Fruit fly (Drosophila melanogaster) whole organism, embryonic: ENCODE measurements around the gene Pdh.

Experiments used
- Atf-2 ChIP-seq: fragments of 200-800 bp; sonication (Bioruptor generic); optimal IDR thresholded peaks from 2 replicates; lab custom pipeline; 2016; ENCODE audit warnings: missing biosample characterization, missing genetic modification characterization
- CG10267 ChIP-seq: fragments of 200-800 bp; sonication (Bioruptor generic); optimal IDR thresholded peaks from 2 replicates; lab custom pipeline; 2018; ENCODE audit warnings: missing biosample characterization, mild to moderate bottlenecking, missing genetic modification characterization, moderate library complexity
- CG12155 ChIP-seq: fragments of 200-800 bp; sonication (Bioruptor generic); optimal IDR thresholded peaks from 3 replicates; lab custom pipeline; 2016; ENCODE audit warnings: missing biosample characterization, missing genetic modification characterization
- CG12769 ChIP-seq: fragments of 200-800 bp; sonication (Bioruptor generic); optimal IDR thresholded peaks from 2 replicates; lab custom pipeline; 2019; ENCODE audit warnings: missing biosample characterization, mild to moderate bottlenecking, missing genetic modification characterization, moderate library complexity
- CG15514 ChIP-seq: fragments of 200-800 bp; sonication (Bioruptor generic); optimal IDR thresholded peaks from 3 replicates; lab custom pipeline; 2017; ENCODE audit warnings: missing biosample characterization, missing genetic modification characterization, mild to moderate bottlenecking, moderate library complexity, missing genetic modification reagents
- CG17328 ChIP-seq: fragments of 200-800 bp; sonication (Bioruptor generic); IDR thresholded peaks from 2 replicates; pipeline ENCODE4 v1.3.6; 2022; ENCODE audit warnings: missing biosample characterization, missing genetic modification characterization
- CG18476 ChIP-seq: fragments of 200-800 bp; sonication (Bioruptor generic); optimal IDR thresholded peaks from 2 replicates; lab custom pipeline; 2016; ENCODE audit warnings: missing biosample characterization, mild to moderate bottlenecking, missing genetic modification characterization
- CG2120 ChIP-seq: fragments of 200-800 bp; sonication (Bioruptor generic); optimal IDR thresholded peaks from 3 replicates; lab custom pipeline; 2016; ENCODE audit warnings: missing biosample characterization, missing genetic modification characterization
- CG2199 ChIP-seq: fragments of 200-800 bp; sonication (Bioruptor generic); IDR thresholded peaks from 3 replicates; pipeline ENCODE4 v1.3.6; 2022; ENCODE audit warnings: missing biosample characterization, missing genetic modification characterization
- CG2202 ChIP-seq: fragments of 200-800 bp; sonication (Bioruptor generic); optimal IDR thresholded peaks from 2 replicates; lab custom pipeline; 2018; ENCODE audit warnings: missing biosample characterization, mild to moderate bottlenecking, missing genetic modification characterization
- CG31224 ChIP-seq: fragments of 200-800 bp; sonication (Bioruptor generic); IDR thresholded peaks from 2 replicates; pipeline ENCODE4 v1.3.6; 2022; ENCODE audit warnings: missing biosample characterization, missing genetic modification characterization
- CG6765 ChIP-seq: fragments of 200-800 bp; sonication (Bioruptor generic); optimal IDR thresholded peaks from 3 replicates; lab custom pipeline; 2017; ENCODE audit warnings: missing biosample characterization, mild to moderate bottlenecking, missing genetic modification characterization
- CG6791 ChIP-seq: fragments of 200-800 bp; sonication (Bioruptor generic); IDR thresholded peaks from 3 replicates; pipeline ENCODE4 v1.3.6; 2022; ENCODE audit warnings: missing biosample characterization, missing genetic modification characterization; ENCODE audit not compliant: partially characterized antibody
- CG6813 ChIP-seq: fragments of 200-800 bp; sonication (Bioruptor generic); optimal IDR thresholded peaks from 2 replicates; lab custom pipeline; 2017; ENCODE audit warnings: missing biosample characterization, missing genetic modification characterization, mild to moderate bottlenecking, moderate library complexity, missing genetic modification reagents
- CG8089 ChIP-seq: fragments of 200-800 bp; sonication (Bioruptor generic); optimal IDR thresholded peaks from 3 replicates; lab custom pipeline; 2016; ENCODE audit warnings: missing biosample characterization, missing genetic modification characterization
- Ets65A ChIP-seq: fragments of 200-800 bp; sonication (Bioruptor generic); peaks from one replicate; lab custom pipeline; 2016; ENCODE audit warnings: missing biosample characterization, missing genetic modification characterization
- HLHmδ ChIP-seq: fragments of 200-800 bp; sonication (Bioruptor generic); optimal IDR thresholded peaks from 2 replicates; lab custom pipeline; 2018; ENCODE audit warnings: missing biosample characterization, mild to moderate bottlenecking, missing genetic modification characterization, moderate library complexity
- Hey ChIP-seq: fragments of 200-800 bp; sonication (Bioruptor generic); optimal IDR thresholded peaks from 3 replicates; lab custom pipeline; 2018; ENCODE audit warnings: missing biosample characterization, mild to moderate bottlenecking, missing genetic modification characterization
- Hmx ChIP-seq: fragments of 200-800 bp; sonication (Bioruptor generic); optimal IDR thresholded peaks from 2 replicates; lab custom pipeline; 2016; ENCODE audit warnings: missing biosample characterization, missing genetic modification characterization
- Med ChIP-seq: fragments of 200-800 bp; sonication (Bioruptor generic); peaks from one replicate; lab custom pipeline; 2016; ENCODE audit warnings: missing biosample characterization, missing genetic modification characterization, mild to moderate bottlenecking, inconsistent platforms, moderate library complexity
- Neu2 ChIP-seq: fragments of 200-800 bp; sonication (Bioruptor generic); optimal IDR thresholded peaks from 3 replicates; lab custom pipeline; 2016; ENCODE audit warnings: missing biosample characterization, missing genetic modification characterization, borderline replicate concordance
- Pdp1 ChIP-seq, 2 experiments: fragments of 200-800 bp; sonication (Bioruptor generic); optimal IDR thresholded peaks; 3 replicates each; lab custom pipeline; 2016; ENCODE audit warnings: missing biosample characterization in 2 of 2, missing genetic modification characterization in 2 of 2, mild to moderate bottlenecking in 1 of 2, moderate library complexity in 1 of 2
- ac ChIP-seq: fragments of 200-800 bp; sonication (Bioruptor generic); optimal IDR thresholded peaks from 3 replicates; lab custom pipeline; 2017; ENCODE audit warnings: missing biosample characterization, mild to moderate bottlenecking, missing genetic modification characterization
- bab2 ChIP-seq: fragments of 200-800 bp; sonication (Bioruptor generic); optimal IDR thresholded peaks from 2 replicates; lab custom pipeline; 2016; ENCODE audit warnings: missing biosample characterization, missing genetic modification characterization
- bbx ChIP-seq: fragments of 200-800 bp; sonication (Bioruptor generic); IDR thresholded peaks from 2 replicates; pipeline ENCODE4 v1.3.6; 2022; ENCODE audit warnings: missing biosample characterization, missing genetic modification characterization; ENCODE audit not compliant: partially characterized antibody
- bcd ChIP-seq: fragments of 200-800 bp; sonication (Bioruptor generic); optimal IDR thresholded peaks from 2 replicates; lab custom pipeline; 2017; ENCODE audit warnings: missing biosample characterization, mild to moderate bottlenecking, missing genetic modification characterization
- bigmax ChIP-seq: fragments of 200-800 bp; sonication (Bioruptor generic); optimal IDR thresholded peaks from 2 replicates; lab custom pipeline; 2018; ENCODE audit warnings: missing biosample characterization, mild to moderate bottlenecking, missing genetic modification characterization
- br ChIP-seq: fragments of >200 bp; optimal IDR thresholded peaks from 2 replicates; lab custom pipeline; 2017
- exex ChIP-seq: fragments of 200-800 bp; sonication (Bioruptor generic); optimal IDR thresholded peaks from 4 replicates; lab custom pipeline; 2018; ENCODE audit warnings: missing biosample characterization, mild to moderate bottlenecking, missing genetic modification characterization, moderate library complexity
- ftz-f1 ChIP-seq: fragments of 200-800 bp; sonication (Bioruptor generic); optimal IDR thresholded peaks from 2 replicates; lab custom pipeline; 2016; ENCODE audit warnings: missing biosample characterization, missing genetic modification characterization
- her ChIP-seq: fragments of 200-800 bp; sonication (Bioruptor generic); optimal IDR thresholded peaks from 2 replicates; lab custom pipeline; 2016; ENCODE audit warnings: missing biosample characterization, missing genetic modification characterization
- hth ChIP-seq: fragments of >200 bp; optimal IDR thresholded peaks from 2 replicates; lab custom pipeline; 2017; ENCODE audit warnings: inconsistent platforms
- kah ChIP-seq: fragments of 200-800 bp; sonication (Bioruptor generic); optimal IDR thresholded peaks from 2 replicates; lab custom pipeline; 2018; ENCODE audit warnings: missing biosample characterization, mild to moderate bottlenecking, missing genetic modification characterization
- klu ChIP-seq: fragments of 200-800 bp; sonication (Bioruptor generic); IDR thresholded peaks from 2 replicates; pipeline ENCODE4 v1.3.6; 2022; ENCODE audit warnings: missing biosample characterization, missing genetic modification characterization
- mirr ChIP-seq: fragments of 200-800 bp; sonication (Bioruptor generic); optimal IDR thresholded peaks from 3 replicates; lab custom pipeline; 2018; ENCODE audit warnings: missing biosample characterization, mild to moderate bottlenecking, missing genetic modification characterization
- pfk ChIP-seq: fragments of 200-800 bp; sonication (Bioruptor generic); optimal IDR thresholded peaks from 2 replicates; lab custom pipeline; 2018; ENCODE audit warnings: missing biosample characterization, mild to moderate bottlenecking, missing genetic modification characterization, moderate library complexity
- pnt ChIP-seq: fragments of 200-800 bp; sonication (Bioruptor generic); optimal IDR thresholded peaks from 3 replicates; lab custom pipeline; 2016; ENCODE audit warnings: missing biosample characterization, missing genetic modification characterization
- prd ChIP-seq, 3 experiments: fragments of >200 bp in 2 of 3; fragments of 200-800 bp in 1 of 3; sonication (Bioruptor generic) in 1 of 3; optimal IDR thresholded peaks in 2 of 3; IDR thresholded peaks in 1 of 3; 2 replicates in 2 of 3; 3 replicates in 1 of 3; pipeline versions ENCODE4 v1.3.6 to Lab custom; 2017 to 2022; ENCODE audit warnings: missing biosample characterization in 1 of 3, missing genetic modification characterization in 1 of 3
- sens ChIP-seq: fragments of 200-800 bp; sonication (Bioruptor generic); peaks from one replicate; lab custom pipeline; 2016; ENCODE audit warnings: missing biosample characterization, missing genetic modification characterization
- sima ChIP-seq: fragments of 200-800 bp; sonication (Bioruptor generic); optimal IDR thresholded peaks from 2 replicates; lab custom pipeline; 2016; ENCODE audit warnings: missing biosample characterization, missing genetic modification characterization
- sob ChIP-seq: fragments of 200-800 bp; sonication (Bioruptor generic); IDR thresholded peaks from 2 replicates; pipeline ENCODE4 v1.3.6; 2022; ENCODE audit warnings: missing biosample characterization, missing genetic modification characterization
- tio ChIP-seq: fragments of 200-800 bp; sonication (Bioruptor generic); optimal IDR thresholded peaks from 2 replicates; lab custom pipeline; 2017; ENCODE audit warnings: missing biosample characterization, missing genetic modification characterization, inconsistent platforms
- tna ChIP-seq: fragments of 200-800 bp; sonication (Bioruptor generic); IDR thresholded peaks from 2 replicates; pipeline ENCODE4 v1.3.6; 2022; ENCODE audit warnings: missing biosample characterization, missing genetic modification characterization; ENCODE audit not compliant: partially characterized antibody

Gene Pdh

dm6 chr3L:16354197-16354596 is at the start of gene Pdh:
Pdh (minus strand) TSS chr3L:16354297.
- no peak for TF ChIP-seq Ets65A
- peak in 1 of 2 experiments; percentile 0 for TF ChIP-seq Pdp1 (GFP tag; optimal IDR thresholded peaks at IDR 0.05; lab: Kevin White, UChicago)
- no peak for TF ChIP-seq bigmax
- peak; percentile 57 for TF ChIP-seq Med (GFP tag; lab: Kevin White, UChicago)
- no peak for TF ChIP-seq pfk

- TF ChIP-seq CG6765 (GFP tag; lab: Kevin White, UChicago) = no peak
- no peak for TF ChIP-seq Atf-2 (GFP tag; lab: Kevin White, UChicago)
- TF ChIP-seq exex = peak; percentile 49
- TF ChIP-seq CG12769 (tag; lab: Kevin White, UChicago) = no peak
- peak; percentile 15; the same call in 1 of the 2 replicates for TF ChIP-seq sob
- TF ChIP-seq her = no peak
- no peak for TF ChIP-seq CG8089 (GFP tag; lab: Kevin White, UChicago)
- TF ChIP-seq ftz-f1 (GFP tag; lab: Kevin White, UChicago) = no peak
- TF ChIP-seq br (lab: Kevin White, UChicago) = no peak
- TF ChIP-seq CG17328 = no peak
- no peak for TF ChIP-seq bab2
- no peak for TF ChIP-seq HLHmδ
- peak; percentile 77; the same call in 1 of the 3 replicates for TF ChIP-seq CG2199 (GFP tag; lab: Robert Waterston, UW)
- TF ChIP-seq pnt (GFP tag; lab: Kevin White, UChicago) = no peak
- TF ChIP-seq tio = no peak
- peak; percentile 39; the same call in 1 of the 2 replicates for TF ChIP-seq bbx (GFP tag; lab: Robert Waterston, UW)
- TF ChIP-seq CG12155 = no peak
- TF ChIP-seq Neu2 (GFP tag; lab: Kevin White, UChicago) = no peak
- no peak for TF ChIP-seq Hey (tag; lab: Kevin White, UChicago)
- no peak for TF ChIP-seq CG2202 (tag; lab: Kevin White, UChicago)
- TF ChIP-seq CG31224 = no peak
- no peak for TF ChIP-seq CG6791 (GFP tag; lab: Robert Waterston, UW)
- TF ChIP-seq ac (GFP tag; lab: Kevin White, UChicago) = no peak
- TF ChIP-seq mirr (GFP tag; lab: Kevin White, UChicago) = peak; percentile 24
- no peak for TF ChIP-seq kah (GFP tag; lab: Kevin White, UChicago)
- peak; percentile 9 for TF ChIP-seq CG15514
- no peak for TF ChIP-seq Hmx (GFP tag; lab: Kevin White, UChicago)
- no peak for TF ChIP-seq CG6813
- no peak for TF ChIP-seq bcd (GFP tag; lab: Kevin White, UChicago)
- TF ChIP-seq sens (GFP tag; lab: Kevin White, UChicago) = peak; percentile 52
- TF ChIP-seq sima = no peak
- TF ChIP-seq CG18476 (GFP tag; lab: Kevin White, UChicago) = no peak
These were observed 48.2 kb upstream of the Pdh start for dm6 chr3L:16402253-16402652.

- TF ChIP-seq hth (lab: Kevin White, UChicago) (no peak), Hmx (GFP tag; lab: Kevin White, UChicago) (no peak), prd (optimal IDR thresholded peaks at IDR 0.05; lab: Kevin White, UChicago) (no peak), prd (GFP tag; IDR thresholded peaks at IDR 0.05; lab: Robert Waterston, UW) (no peak), tna (GFP tag; lab: Robert Waterston, UW) (no peak), klu (no peak), CG2120 (GFP tag; lab: Kevin White, UChicago) (no peak), CG10267 (no peak)
These were observed 46.1 kb upstream of the Pdh start, which contains the start of gene CG44836 for dm6 chr3L:16400175-16400574. CG44836 (minus strand) TSS chr3L:16400275.
